Worm (Caenorhabditis elegans): ENCODE measurements around the gene fmo-1.

DNA sequence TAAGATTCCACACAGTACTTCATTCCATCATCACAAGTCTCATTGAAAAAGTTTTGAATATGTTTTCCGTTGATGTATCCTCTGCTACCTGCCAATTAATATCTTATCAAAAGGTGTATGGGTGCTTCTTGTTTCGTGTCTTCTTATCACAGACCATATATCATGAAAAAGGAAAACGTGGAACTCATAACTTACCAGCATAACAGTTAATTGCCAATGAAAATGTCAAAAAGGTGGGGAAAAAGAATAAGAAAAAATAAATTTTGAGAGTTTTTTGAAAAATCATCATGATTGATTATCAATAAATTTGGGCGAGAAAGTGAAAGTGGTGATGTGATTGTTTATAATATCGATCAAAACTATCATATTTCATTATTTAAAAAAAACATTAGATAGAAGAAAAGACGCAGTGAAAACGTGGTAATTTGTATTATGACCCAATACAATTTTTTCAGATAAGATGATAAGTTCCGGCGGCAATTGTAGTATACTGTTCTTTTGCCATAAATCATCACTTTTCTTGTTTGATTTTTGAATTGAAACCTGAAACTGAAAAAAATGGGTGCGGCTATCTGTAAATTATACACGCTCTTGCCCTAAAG, 30.6 kb upstream of the fmo-1 start, which contains the start of gene F56C4.4:
- TF ChIP-seq him-1 (tag; optimal IDR thresholded peaks at IDR 0.05) (no peak), dao-5 (tag; optimal IDR thresholded peaks at IDR 0.05) (no peak), W03F9.2 (tag; optimal IDR thresholded peaks at IDR 0.05) (no peak)

Data from whole organism, L4/young adult.